Worm (Caenorhabditis elegans) whole organism, L1 larva: ENCODE measurements around the gene str-261.

Experiments used
- egl-13 ChIP-seq: sonication (generic microtip); optimal IDR thresholded peaks from 2 replicates; lab custom pipeline; 2016; ENCODE audit warnings: missing genotype, missing genetic modification reagents, missing genetic modification characterization, missing compliant biosample characterization
- fkh-4 ChIP-seq: sonication (generic microtip); optimal IDR thresholded peaks from 2 replicates; lab custom pipeline; 2016; ENCODE audit warnings: missing compliant biosample characterization, missing genetic modification characterization, borderline replicate concordance
- lsy-2 ChIP-seq, 2 experiments: fragments of 150-350 bp; optimal IDR thresholded peaks; 2 replicates each; lab custom pipeline; 2014; ENCODE audit warnings: missing biosample characterization in 2 of 2, missing genetic modification characterization in 2 of 2
- mef-2 ChIP-seq: fragments of 150-350 bp; optimal IDR thresholded peaks from 2 replicates; lab custom pipeline; 2014; ENCODE audit warnings: missing biosample characterization, missing genetic modification characterization

DNA sequence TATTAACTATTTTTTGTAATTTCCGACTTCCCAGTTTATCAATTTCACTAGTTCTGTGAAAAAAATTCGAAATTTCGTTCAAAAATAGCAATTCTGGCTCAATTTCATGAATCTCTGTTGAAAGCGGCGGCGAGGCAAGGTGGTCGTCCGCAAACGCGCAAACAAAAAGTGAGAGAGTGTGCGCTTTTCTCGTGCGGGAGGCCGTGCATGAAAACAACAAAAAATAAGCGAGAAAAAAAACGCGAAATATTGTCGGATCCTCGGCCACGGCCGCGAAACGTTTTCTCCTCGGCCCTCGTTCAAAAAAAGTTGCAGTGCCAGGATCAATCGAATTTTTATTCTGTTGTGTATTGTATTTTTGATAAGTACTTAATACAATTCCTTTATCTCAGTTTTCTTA lies 38.4 kb downstream of the str-261 start:
- TF ChIP-seq mef-2 (tag; lab: Kevin White, UChicago): no peak
- peak; percentile 38 to 43 for TF ChIP-seq lsy-2 (tag; optimal IDR thresholded peaks at IDR 0.05; lab: Kevin White, UChicago)
- peak; percentile 59 for TF ChIP-seq egl-13 (tag; lab: Kevin White, UChicago)
- TF ChIP-seq fkh-4 (tag; lab: Kevin White, UChicago): peak; percentile 33
